Fruit fly (Drosophila melanogaster) whole organism, wandering third instar larva: Measurements from ENCODE around the gene lbl.

Experiments used
- Abd-B ChIP-seq: fragments of >200 bp; optimal IDR thresholded peaks from 2 replicates; lab custom pipeline; 2017; ENCODE audit warnings: missing biosample characterization, missing genetic modification characterization
- CG32264 ChIP-seq: fragments of 200-800 bp; sonication (Bioruptor generic); optimal IDR thresholded peaks from 2 replicates; lab custom pipeline; 2016; ENCODE audit warnings: missing biosample characterization, missing genetic modification characterization
- CG9705 ChIP-seq: fragments of 200-800 bp; sonication (Bioruptor generic); optimal IDR thresholded peaks from 2 replicates; lab custom pipeline; 2018; ENCODE audit warnings: missing biosample characterization, mild to moderate bottlenecking, missing genetic modification characterization
- CrebA ChIP-seq: fragments of 200-800 bp; sonication (Bioruptor generic); optimal IDR thresholded peaks from 2 replicates; lab custom pipeline; 2016; ENCODE audit warnings: missing biosample characterization, mild to moderate bottlenecking, missing genetic modification characterization, borderline replicate concordance
- Dfd ChIP-seq: fragments of >200 bp; optimal IDR thresholded peaks from 2 replicates; lab custom pipeline; 2017; ENCODE audit warnings: missing biosample characterization, missing genetic modification characterization
- Dif ChIP-seq: fragments of 200-275, 200-300 bp; sonication (Bioruptor generic); optimal IDR thresholded peaks from 2 replicates; lab custom pipeline; 2018; ENCODE audit warnings: missing biosample characterization, missing genetic modification characterization; ENCODE audit not compliant: partially characterized antibody
- GATAd ChIP-seq: sonication (Bioruptor generic); optimal IDR thresholded peaks from 2 replicates; lab custom pipeline; 2016; ENCODE audit warnings: missing biosample characterization, missing genetic modification characterization
- HLH106 ChIP-seq: fragments of 200-800 bp; optimal IDR thresholded peaks from 3 replicates; lab custom pipeline; 2019; ENCODE audit warnings: missing biosample characterization, mild to moderate bottlenecking, missing genetic modification characterization, moderate library complexity
- Hnf4 ChIP-seq: fragments of 200-800 bp; sonication (Bioruptor generic); optimal IDR thresholded peaks from 2 replicates; lab custom pipeline; 2016; ENCODE audit warnings: missing biosample characterization, mild to moderate bottlenecking, missing genetic modification characterization
- Hr78 ChIP-seq: fragments of >200 bp; optimal IDR thresholded peaks from 2 replicates; lab custom pipeline; 2017; ENCODE audit warnings: missing biosample characterization, missing genetic modification characterization
- Hr83 ChIP-seq: fragments of 200-300 bp; sonication (Bioruptor generic); optimal IDR thresholded peaks from 2 replicates; lab custom pipeline; 2016; ENCODE audit warnings: missing biosample characterization, mild to moderate bottlenecking, missing genetic modification characterization, moderate library complexity; ENCODE audit not compliant: poor library complexity, severe bottlenecking
- Jra ChIP-seq: sonication (Bioruptor generic); optimal IDR thresholded peaks from 2 replicates; lab custom pipeline; 2016; ENCODE audit warnings: missing biosample characterization, missing genetic modification characterization
- Mio ChIP-seq: sonication (Bioruptor generic); optimal IDR thresholded peaks from 2 replicates; lab custom pipeline; 2016; ENCODE audit warnings: missing biosample characterization, missing genetic modification characterization
- Myc ChIP-seq: fragments of >200 bp; optimal IDR thresholded peaks from 2 replicates; lab custom pipeline; 2017
- N ChIP-seq: fragments of >200 bp; optimal IDR thresholded peaks from 2 replicates; lab custom pipeline; 2018; ENCODE audit warnings: missing biosample characterization, missing external identifiers, missing genetic modification characterization
- OdsH ChIP-seq: fragments of 200-800 bp; sonication (Bioruptor generic); optimal IDR thresholded peaks from 2 replicates; lab custom pipeline; 2016; ENCODE audit warnings: missing biosample characterization, mild to moderate bottlenecking, missing genetic modification characterization
- Rel ChIP-seq, 2 experiments: fragments of 200-800 bp; sonication (Bioruptor generic) in 1 of 2; optimal IDR thresholded peaks; 2 replicates in 1 of 2; 3 replicates in 1 of 2; lab custom pipeline; 2016 to 2019; ENCODE audit warnings: mild to moderate bottlenecking in 2 of 2, missing biosample characterization in 2 of 2, missing genetic modification characterization in 2 of 2, moderate library complexity in 1 of 2
- Sp1 ChIP-seq: fragments of 200-800 bp; sonication (Bioruptor generic); optimal IDR thresholded peaks from 3 replicates; lab custom pipeline; 2019; ENCODE audit warnings: missing biosample characterization, mild to moderate bottlenecking, missing genetic modification characterization, moderate library complexity
- Vsx2 ChIP-seq: fragments of 200-300, 225-300 bp; sonication (Bioruptor generic); optimal IDR thresholded peaks from 2 replicates; lab custom pipeline; 2018; ENCODE audit warnings: missing biosample characterization, missing genetic modification characterization; ENCODE audit not compliant: partially characterized antibody
- br ChIP-seq: fragments of 200-800 bp; sonication (Bioruptor generic); optimal IDR thresholded peaks from 2 replicates; lab custom pipeline; 2016; ENCODE audit warnings: missing biosample characterization, missing genetic modification characterization
- brk ChIP-seq: fragments of 200-800 bp; sonication (Bioruptor generic); optimal IDR thresholded peaks from 2 replicates; lab custom pipeline; 2016; ENCODE audit warnings: missing biosample characterization, mild to moderate bottlenecking, missing genetic modification characterization
- dl ChIP-seq, 2 experiments: fragments of 175-275, 200-275 bp in 1 of 2; fragments of 200-275 bp in 1 of 2; sonication (Bioruptor generic); optimal IDR thresholded peaks; lab custom pipeline; 2018; ENCODE audit warnings: mild to moderate bottlenecking in 2 of 2, missing biosample characterization in 2 of 2, missing genetic modification characterization in 2 of 2, moderate library complexity in 2 of 2; ENCODE audit not compliant: partially characterized antibody in 2 of 2, insufficient read depth in 1 of 2
- dmrt93B ChIP-seq: fragments of 200-800 bp; sonication (Bioruptor generic); optimal IDR thresholded peaks from 2 replicates; lab custom pipeline; 2018; ENCODE audit warnings: missing biosample characterization, mild to moderate bottlenecking, missing genetic modification characterization
- dsf ChIP-seq: sonication (Bioruptor generic); optimal IDR thresholded peaks from 2 replicates; lab custom pipeline; 2016; ENCODE audit warnings: missing biosample characterization, missing genetic modification characterization, borderline replicate concordance
- ey ChIP-seq: fragments of 200-800 bp; sonication (Bioruptor generic); optimal IDR thresholded peaks from 2 replicates; lab custom pipeline; 2016; ENCODE audit warnings: missing biosample characterization, missing genetic modification characterization
- foxo ChIP-seq, 2 experiments: fragments of 200-800 bp; sonication (Bioruptor generic); optimal IDR thresholded peaks; 2 replicates in 1 of 2; 3 replicates in 1 of 2; lab custom pipeline; 2016 to 2017; ENCODE audit warnings: missing biosample characterization in 2 of 2, missing genetic modification characterization in 2 of 2
- fru ChIP-seq: fragments of 200-800 bp; sonication (Bioruptor generic); optimal IDR thresholded peaks from 3 replicates; lab custom pipeline; 2016; ENCODE audit warnings: missing biosample characterization, mild to moderate bottlenecking, missing genetic modification characterization
- h ChIP-seq: fragments of 200-800 bp; sonication (Bioruptor generic); optimal IDR thresholded peaks from 3 replicates; lab custom pipeline; 2016; ENCODE audit warnings: missing biosample characterization, mild to moderate bottlenecking, missing genetic modification characterization
- jim ChIP-seq: fragments of 175-275, 200-325 bp; sonication (Bioruptor generic); optimal IDR thresholded peaks from 2 replicates; lab custom pipeline; 2016; ENCODE audit warnings: missing biosample characterization, mild to moderate bottlenecking, missing genetic modification characterization
- lola ChIP-seq: fragments of >200 bp; optimal IDR thresholded peaks from 2 replicates; lab custom pipeline; 2017; ENCODE audit warnings: missing biosample characterization, missing genetic modification characterization
- pan ChIP-seq: fragments of >200 bp; optimal IDR thresholded peaks from 2 replicates; lab custom pipeline; 2017
- psq ChIP-seq: fragments of 200-800 bp; sonication (Bioruptor generic); optimal IDR thresholded peaks from 3 replicates; lab custom pipeline; 2017; ENCODE audit warnings: missing biosample characterization, mild to moderate bottlenecking, missing genetic modification characterization, moderate library complexity
- rgr ChIP-seq: fragments of 200-800 bp; sonication (Bioruptor generic); optimal IDR thresholded peaks from 3 replicates; lab custom pipeline; 2016; ENCODE audit warnings: missing biosample characterization, mild to moderate bottlenecking, missing genetic modification characterization
- sage ChIP-seq: fragments of 200-800 bp; sonication (Bioruptor generic); optimal IDR thresholded peaks from 2 replicates; lab custom pipeline; 2016; ENCODE audit warnings: missing biosample characterization, mild to moderate bottlenecking, missing genetic modification characterization
- sv ChIP-seq: fragments of 200-800 bp; sonication (Bioruptor generic); optimal IDR thresholded peaks from 3 replicates; lab custom pipeline; 2016; ENCODE audit warnings: missing biosample characterization, missing genetic modification characterization
- tai ChIP-seq: sonication (Bioruptor generic); optimal IDR thresholded peaks from 2 replicates; lab custom pipeline; 2016; ENCODE audit warnings: missing biosample characterization, missing genetic modification characterization
- usp ChIP-seq: fragments of >200 bp; optimal IDR thresholded peaks from 2 replicates; lab custom pipeline; 2017; ENCODE audit warnings: missing biosample characterization, missing genetic modification characterization
- woc ChIP-seq: sonication (Bioruptor generic); optimal IDR thresholded peaks from 2 replicates; lab custom pipeline; 2016; ENCODE audit warnings: missing biosample characterization, mild to moderate bottlenecking, missing genetic modification characterization

The lbl gene

DNA sequence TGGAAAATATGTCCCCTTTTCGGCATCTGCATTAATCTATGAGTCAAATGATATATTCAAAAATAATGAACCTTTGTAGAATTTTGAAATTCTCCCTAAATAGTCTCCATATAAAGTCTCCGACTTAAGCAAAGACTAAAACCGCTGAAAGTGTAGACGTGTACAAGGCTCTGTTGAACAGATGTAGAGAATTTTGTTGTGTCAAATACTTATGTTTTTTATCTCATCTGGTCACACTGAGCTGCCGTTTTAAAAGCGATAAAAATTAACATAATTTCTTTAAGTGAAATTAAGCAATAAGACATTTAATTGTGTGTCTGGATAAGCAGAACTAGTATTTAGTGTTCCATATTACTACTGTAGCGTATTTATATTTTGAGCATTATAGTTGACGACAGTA is 47.8 kb downstream of the lbl start:
- TF ChIP-seq Myc (lab: Kevin White, UChicago), result peak; percentile 44
- no peak for TF ChIP-seq CG9705
- no peak for TF ChIP-seq Sp1 (GFP tag; lab: Kevin White, UChicago)
- TF ChIP-seq Hnf4 (GFP tag; lab: Kevin White, UChicago), result no peak
- no peak for TF ChIP-seq dmrt93B
- no peak for TF ChIP-seq GATAd (GFP tag; lab: Kevin White, UChicago)

DNA sequence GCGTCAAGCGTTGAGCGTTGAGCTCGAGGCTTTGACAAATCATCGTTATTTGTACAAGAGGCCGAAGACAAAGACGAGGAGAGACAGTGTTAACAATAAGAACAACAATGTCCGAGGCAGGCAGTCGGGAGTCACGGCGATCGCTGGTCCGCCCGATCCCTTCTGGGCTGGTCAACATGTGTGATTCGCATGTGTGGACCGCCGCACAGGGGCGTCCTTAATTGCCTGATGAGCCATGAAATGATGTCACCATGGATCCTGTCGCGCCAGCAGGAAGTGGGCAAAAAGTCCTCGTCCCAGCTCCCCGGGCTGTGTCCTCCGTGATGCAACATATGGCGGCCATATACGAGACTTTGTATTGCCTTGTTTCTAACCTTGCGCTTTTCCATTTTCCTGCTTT is 54.0 kb downstream of the lbl start:
- TF ChIP-seq Hr78 (GFP tag; lab: Kevin White, UChicago) (no peak), lola (GFP tag; lab: Kevin White, UChicago) (no peak), sv (GFP tag; lab: Kevin White, UChicago) (no peak)

- TF ChIP-seq dsf (GFP tag; lab: Kevin White, UChicago) (peak; percentile 77), CrebA (GFP tag; lab: Kevin White, UChicago) (peak; percentile 81), rgr (GFP tag; lab: Kevin White, UChicago) (peak; percentile 96), Rel (GFP tag; optimal IDR thresholded peaks at IDR 0.05; lab: Kevin White, UChicago) (peak; percentile 90), Rel (tag; optimal IDR thresholded peaks at IDR 0.05; lab: Kevin White, UChicago) (peak; percentile 84), foxo (GFP tag; optimal IDR thresholded peaks at IDR 0.05; lab: Kevin White, UChicago) (peak in 1 of 2 experiments; percentile 97), HLH106 (tag; lab: Kevin White, UChicago) (peak; percentile 98), OdsH (GFP tag; lab: Kevin White, UChicago) (peak; percentile 96), Myc (lab: Kevin White, UChicago) (no peak), GATAd (GFP tag; lab: Kevin White, UChicago) (peak; percentile 18), N (no peak), woc (GFP tag; lab: Kevin White, UChicago) (peak; percentile 73), usp (GFP tag; lab: Kevin White, UChicago) (no peak), Dfd (GFP tag; lab: Kevin White, UChicago) (no peak), pan (lab: Kevin White, UChicago) (no peak), jim (GFP tag; lab: Kevin White, UChicago) (no peak), tai (GFP tag; lab: Kevin White, UChicago) (peak; percentile 81), Abd-B (GFP tag; lab: Kevin White, UChicago) (no peak), br (GFP tag; lab: Kevin White, UChicago) (peak; percentile 85), ey (GFP tag; lab: Kevin White, UChicago) (peak; percentile 86), dmrt93B (peak; percentile 83), lola (GFP tag; lab: Kevin White, UChicago) (no peak), sv (GFP tag; lab: Kevin White, UChicago) (peak; percentile 86), psq (GFP tag; lab: Kevin White, UChicago) (peak; percentile 93), Hr78 (GFP tag; lab: Kevin White, UChicago) (no peak), CG32264 (GFP tag; lab: Kevin White, UChicago) (peak; percentile 33), Mio (GFP tag; lab: Kevin White, UChicago) (peak; percentile 32), Vsx2 (GFP tag; lab: Kevin White, UChicago) (no peak), fru (GFP tag; lab: Kevin White, UChicago) (peak; percentile 87), h (GFP tag; lab: Kevin White, UChicago) (peak; percentile 95), Hnf4 (GFP tag; lab: Kevin White, UChicago) (peak; percentile 91), brk (peak; percentile 94), Dif (GFP tag; lab: Kevin White, UChicago) (no peak), Jra (GFP tag; lab: Kevin White, UChicago) (peak; percentile 70), Sp1 (GFP tag; lab: Kevin White, UChicago) (peak; percentile 98), CG9705 (peak; percentile 93), Hr83 (peak; percentile 27), sage (GFP tag; lab: Kevin White, UChicago) (peak; percentile 93), dl (GFP tag; optimal IDR thresholded peaks at IDR 0.05; lab: Kevin White, UChicago; ENCODE audit: insufficient read depth in 1 of 2, partially characterized antibody in 2 of 2) (no peak)
Observed at dm6 chr3R:21378595-21378994, 55.3 kb downstream of the lbl start, which contains the start of gene tin. Gene tin (plus strand): TSS chr3R:21378977.
